Worm (Caenorhabditis elegans) whole organism, L1 larva: ENCODE data around the gene C10A4.13.

Source experiments
- C16A3.4 ChIP-seq: fragments of 150-350 bp; optimal IDR thresholded peaks from 2 replicates; lab custom pipeline; 2014; ENCODE audit warnings: missing biosample characterization, missing genetic modification characterization
- C34B4.2 ChIP-seq: sonication (generic microtip); optimal IDR thresholded peaks from 2 replicates; lab custom pipeline; 2017; ENCODE audit warnings: mild to moderate bottlenecking, missing genetic modification characterization, missing compliant biosample characterization
- F16B12.6 ChIP-seq: fragments of 150-350 bp; optimal IDR thresholded peaks from 2 replicates; lab custom pipeline; 2014; ENCODE audit warnings: missing biosample characterization, missing genetic modification characterization
- Y116A8C.19 ChIP-seq: sonication (generic microtip); optimal IDR thresholded peaks from 2 replicates; lab custom pipeline; 2016; ENCODE audit warnings: missing compliant biosample characterization, missing genetic modification characterization, borderline replicate concordance
- aly-2 ChIP-seq: fragments of 150-350 bp; optimal IDR thresholded peaks from 2 replicates; lab custom pipeline; 2014; ENCODE audit warnings: missing biosample characterization, missing genetic modification characterization
- blmp-1 ChIP-seq: fragments of 150-350 bp; optimal IDR thresholded peaks from 2 replicates; lab custom pipeline; 2014; ENCODE audit warnings: missing biosample characterization, missing genetic modification characterization
- ceh-63 ChIP-seq: fragments of 200-800 bp; sonication (Bioruptor generic); optimal IDR thresholded peaks from 2 replicates; lab custom pipeline; 2018; ENCODE audit warnings: mild to moderate bottlenecking, missing genetic modification characterization, missing compliant biosample characterization
- ceh-82 ChIP-seq, 3 experiments: fragments of 150-350 bp in 1 of 3; sonication (generic microtip) in 2 of 3; optimal IDR thresholded peaks; 2 replicates each; lab custom pipeline; 2014 to 2017; ENCODE audit warnings: missing biosample characterization in 3 of 3, missing genetic modification characterization in 3 of 3
- dsc-1 ChIP-seq: sonication (generic microtip); optimal IDR thresholded peaks from 2 replicates; lab custom pipeline; 2016; ENCODE audit warnings: mild to moderate bottlenecking, missing genetic modification characterization, missing compliant biosample characterization
- efl-3 ChIP-seq: fragments of 200-800 bp; sonication (Bioruptor generic); optimal IDR thresholded peaks from 2 replicates; lab custom pipeline; 2018; ENCODE audit warnings: mild to moderate bottlenecking, missing genetic modification characterization, missing compliant biosample characterization
- egl-27 ChIP-seq, 2 experiments: fragments of 150-350 bp in 1 of 2; sonication (generic microtip); optimal IDR thresholded peaks; 3 replicates each; lab custom pipeline; 2017 to 2018; ENCODE audit warnings: missing biosample characterization in 2 of 2, missing genetic modification characterization in 2 of 2, missing genetic modification reagents in 2 of 2
- elt-2 ChIP-seq: sonication (generic microtip); optimal IDR thresholded peaks from 2 replicates; lab custom pipeline; 2016; ENCODE audit warnings: missing genetic modification characterization, mild to moderate bottlenecking, inconsistent platforms, missing compliant biosample characterization, missing genetic modification reagents
- ets-5 ChIP-seq: fragments of 200-800 bp; sonication (Bioruptor generic); IDR thresholded peaks from 2 replicates; pipeline ENCODE4 v1.3.6; 2022; ENCODE audit warnings: missing genetic modification characterization, missing compliant biosample characterization
- fkh-10 ChIP-seq: sonication (generic microtip); optimal IDR thresholded peaks from 2 replicates; lab custom pipeline; 2017; ENCODE audit warnings: missing biosample characterization, missing genetic modification reagents, missing genetic modification characterization
- fkh-8 ChIP-seq: sonication (generic microtip); optimal IDR thresholded peaks from 2 replicates; lab custom pipeline; 2016; ENCODE audit warnings: mild to moderate bottlenecking, missing genetic modification characterization, missing compliant biosample characterization
- fos-1 ChIP-seq: fragments of 150-350 bp; optimal IDR thresholded peaks from 2 replicates; lab custom pipeline; 2014; ENCODE audit warnings: missing biosample characterization, missing genetic modification characterization
- grh-1 ChIP-seq: fragments of 200-800 bp; sonication (Bioruptor generic); IDR thresholded peaks from 2 replicates; pipeline ENCODE4 v1.3.6; 2022; ENCODE audit warnings: missing genetic modification reagents, missing genetic modification characterization, missing compliant biosample characterization
- hpl-2 ChIP-seq: fragments of 150-350 bp; optimal IDR thresholded peaks from 2 replicates; lab custom pipeline; 2014; ENCODE audit warnings: missing biosample characterization, missing genetic modification reagents, missing genetic modification characterization
- irx-1 ChIP-seq: sonication (generic microtip); optimal IDR thresholded peaks from 2 replicates; lab custom pipeline; 2016; ENCODE audit warnings: missing genetic modification characterization, missing compliant biosample characterization
- lin-15B ChIP-seq: fragments of 150-350 bp; sonication (generic microtip); optimal IDR thresholded peaks from 3 replicates; lab custom pipeline; 2014; ENCODE audit warnings: missing biosample characterization, missing genetic modification characterization
- lin-35 ChIP-seq, 2 experiments: fragments of 150-350 bp; optimal IDR thresholded peaks; 2 replicates each; lab custom pipeline; 2014; ENCODE audit warnings: missing biosample characterization in 2 of 2, missing genetic modification characterization in 2 of 2, missing genetic modification reagents in 2 of 2
- lin-39 ChIP-seq: fragments of 150-350 bp; optimal IDR thresholded peaks from 2 replicates; lab custom pipeline; 2014; ENCODE audit warnings: missing biosample characterization, missing genetic modification reagents, missing genetic modification characterization
- mep-1 ChIP-seq: fragments of 150-350 bp; optimal IDR thresholded peaks from 2 replicates; lab custom pipeline; 2014; ENCODE audit warnings: missing biosample characterization, missing genetic modification characterization
- nhr-11 ChIP-seq: fragments of 150-350 bp; optimal IDR thresholded peaks from 2 replicates; lab custom pipeline; 2014; ENCODE audit warnings: missing biosample characterization, missing genetic modification characterization
- nhr-47 ChIP-seq: sonication (generic microtip); optimal IDR thresholded peaks from 2 replicates; lab custom pipeline; 2016; ENCODE audit warnings: mild to moderate bottlenecking, missing genetic modification characterization, moderate library complexity, missing compliant biosample characterization
- nhr-77 ChIP-seq: fragments of 150-350 bp; optimal IDR thresholded peaks from 2 replicates; lab custom pipeline; 2014; ENCODE audit warnings: missing biosample characterization, missing genetic modification characterization
- nhr-85 ChIP-seq: sonication (generic microtip); peaks from one replicate; lab custom pipeline; 2016; ENCODE audit warnings: missing genetic modification characterization, inconsistent platforms, missing compliant biosample characterization
- rnt-1 ChIP-seq: sonication (generic microtip); optimal IDR thresholded peaks from 2 replicates; lab custom pipeline; 2016; ENCODE audit warnings: mild to moderate bottlenecking, missing genetic modification characterization, moderate library complexity, missing compliant biosample characterization
- sox-4 ChIP-seq: sonication (generic microtip); optimal IDR thresholded peaks from 2 replicates; lab custom pipeline; 2016; ENCODE audit warnings: missing genetic modification characterization, missing compliant biosample characterization
- swsn-7 ChIP-seq: sonication (generic microtip); optimal IDR thresholded peaks from 2 replicates; lab custom pipeline; 2016; ENCODE audit warnings: missing genetic modification characterization, missing compliant biosample characterization
- tlp-1 ChIP-seq: fragments of 150-350 bp; optimal IDR thresholded peaks from 2 replicates; lab custom pipeline; 2014; ENCODE audit warnings: missing biosample characterization, missing genetic modification characterization
- unc-130 ChIP-seq: fragments of 150-350 bp; optimal IDR thresholded peaks from 2 replicates; lab custom pipeline; 2017; ENCODE audit warnings: missing biosample characterization, missing genetic modification characterization, inconsistent platforms
- unc-30 ChIP-seq: sonication (generic microtip); optimal IDR thresholded peaks from 2 replicates; lab custom pipeline; 2017; ENCODE audit warnings: missing biosample characterization, missing genetic modification characterization
- zag-1 ChIP-seq: fragments of 150-350 bp; optimal IDR thresholded peaks from 2 replicates; lab custom pipeline; 2014; ENCODE audit warnings: missing biosample characterization, missing genetic modification characterization
- zip-4 ChIP-seq: fragments of 200-800 bp; sonication (Bioruptor generic); optimal IDR thresholded peaks from 2 replicates; lab custom pipeline; 2018; ENCODE audit warnings: mild to moderate bottlenecking, missing genetic modification characterization, moderate library complexity, missing compliant biosample characterization
- ztf-4 ChIP-seq: fragments of 150-350 bp; optimal IDR thresholded peaks from 2 replicates; lab custom pipeline; 2014; ENCODE audit warnings: missing biosample characterization, missing genetic modification characterization

The C10A4.13 gene

ce11 chrX:7398584-7398983 lies 749 bp upstream of the C10A4.13 start, which contains the start of gene C10A4.10:
Gene C10A4.10, plus strand, starts transcription at chrX:7398884.
- no peak for TF ChIP-seq dsc-1 (tag; lab: Kevin White, UChicago)
- TF ChIP-seq ztf-4 (tag; lab: Kevin White, UChicago) = no peak
- no peak for TF ChIP-seq F16B12.6 (tag; lab: Kevin White, UChicago)

ce11 chrX:7393167-7393566 lies 4.7 kb downstream of the C10A4.13 start, which contains the start of gene gad-2:
Gene gad-2, plus strand, starts transcription at chrX:7393467.
- TF ChIP-seq C34B4.2 (tag; lab: Kevin White, UChicago) (no peak), blmp-1 (tag; lab: Kevin White, UChicago) (no peak), nhr-77 (tag; lab: Kevin White, UChicago) (no peak), egl-27 (tag; optimal IDR thresholded peaks at IDR 0.05; lab: Kevin White, UChicago) (no peak), lin-35 (GFP tag; optimal IDR thresholded peaks at IDR 0.05; lab: Kevin White, UChicago) (no peak), ceh-63 (no peak), efl-3 (GFP tag; lab: Kevin White, UChicago) (no peak), tlp-1 (tag; lab: Kevin White, UChicago) (no peak), lin-39 (tag; lab: Kevin White, UChicago) (no peak), unc-130 (tag; lab: Kevin White, UChicago) (no peak), Y116A8C.19 (tag; lab: Kevin White, UChicago) (no peak), grh-1 (GFP tag; lab: Robert Waterston, UW) (no peak), elt-2 (tag; lab: Kevin White, UChicago) (no peak), irx-1 (tag; lab: Kevin White, UChicago) (no peak), nhr-11 (no peak)
- TF ChIP-seq, all 84 proteins: peak for 0

- TF ChIP-seq sox-4 (tag; lab: Kevin White, UChicago) (no peak), ceh-63 (no peak), aly-2 (tag; lab: Kevin White, UChicago) (no peak), dsc-1 (tag; lab: Kevin White, UChicago) (no peak), ceh-82 (tag; optimal IDR thresholded peaks at IDR 0.05; lab: Kevin White, UChicago) (no peak), zip-4 (GFP tag; lab: Kevin White, UChicago) (no peak), hpl-2 (no peak)
Measured at ce11 chrX:7390270-7390669, 7.6 kb downstream of the C10A4.13 start, which contains the start of gene C10A4.6. Gene C10A4.6, plus strand, starts transcription at chrX:7390570.

- TF ChIP-seq nhr-85 (tag; lab: Kevin White, UChicago) (no peak), nhr-47 (no peak), fos-1 (tag; lab: Kevin White, UChicago) (no peak), unc-30 (tag; lab: Kevin White, UChicago) (no peak), grh-1 (GFP tag; lab: Robert Waterston, UW) (no peak), lin-15B (no peak), ets-5 (GFP tag; lab: Robert Waterston, UW) (no peak), swsn-7 (tag; lab: Kevin White, UChicago) (no peak), C16A3.4 (tag; lab: Kevin White, UChicago) (no peak), zag-1 (tag; lab: Kevin White, UChicago) (no peak), rnt-1 (tag; lab: Kevin White, UChicago) (no peak)
Measured at ce11 chrX:7378608-7379007, 19.2 kb downstream of the C10A4.13 start.

ce11 chrX:7376941-7377340 lies 20.9 kb downstream of the C10A4.13 start, which contains the start of gene npr-8:
Gene npr-8, plus strand, starts transcription at chrX:7377302.
- TF ChIP-seq egl-27 (tag; optimal IDR thresholded peaks at IDR 0.05; lab: Kevin White, UChicago) (no peak), fkh-10 (GFP tag; lab: Kevin White, UChicago) (peak; percentile 53), fkh-8 (tag; lab: Kevin White, UChicago) (no peak), mep-1 (tag; lab: Kevin White, UChicago) (no peak)
